Worm (Caenorhabditis elegans): ENCODE measurements around the gene T01G1.2.
A peak's percentile ranks its signal among the peaks of the same experiment; 100 is the strongest.

Gene T01G1.2

ce11 chrIV:11352768-11353167 is 1.4 kb upstream of the T01G1.2 start:
- TF ChIP-seq nhr-237 (tag; optimal IDR thresholded peaks at IDR 0.05) (no peak), hlh-1 (tag; optimal IDR thresholded peaks at IDR 0.05) (no peak), elt-1 (tag; optimal IDR thresholded peaks at IDR 0.05; ENCODE audit: borderline replicate concordance, insufficient read depth) (no peak), tbx-8 (GFP tag; optimal IDR thresholded peaks at IDR 0.05) (no peak), mep-1 (tag; optimal IDR thresholded peaks at IDR 0.05) (no peak), mab-5 (tag; optimal IDR thresholded peaks at IDR 0.05) (no peak), blmp-1 (tag; optimal IDR thresholded peaks at IDR 0.05) (no peak), unc-39 (tag; optimal IDR thresholded peaks at IDR 0.05) (no peak), zip-8 (tag; optimal IDR thresholded peaks at IDR 0.05) (no peak), lsy-2 (tag; optimal IDR thresholded peaks at IDR 0.05) (no peak), nhr-2 (tag; optimal IDR thresholded peaks at IDR 0.05) (no peak), pha-4 (tag; optimal IDR thresholded peaks at IDR 0.05) (no peak), nhr-28 (tag; optimal IDR thresholded peaks at IDR 0.05) (no peak), bed-3 (GFP tag; optimal IDR thresholded peaks at IDR 0.05) (no peak), M03D4.4 (tag; optimal IDR thresholded peaks at IDR 0.05) (no peak), ceh-39 (tag; optimal IDR thresholded peaks at IDR 0.05) (no peak), unc-62 (GFP tag; optimal IDR thresholded peaks at IDR 0.05) (no peak), elt-3 (tag; optimal IDR thresholded peaks at IDR 0.05) (no peak)

- no peak for TF ChIP-seq drap-1 (GFP tag; optimal IDR thresholded peaks at IDR 0.05)
- TF ChIP-seq zip-8 (tag; optimal IDR thresholded peaks at IDR 0.05), result no peak
- TF ChIP-seq mls-2 (tag; optimal IDR thresholded peaks at IDR 0.05), result no peak
- TF ChIP-seq sem-2 (GFP tag; optimal IDR thresholded peaks at IDR 0.05), result no peak
- TF ChIP-seq lsy-2 (tag; optimal IDR thresholded peaks at IDR 0.05), result no peak
- TF ChIP-seq hlh-1 (tag; optimal IDR thresholded peaks at IDR 0.05), result no peak
- no peak for TF ChIP-seq nhr-76 (tag; optimal IDR thresholded peaks at IDR 0.05)
- TF ChIP-seq ham-2 (GFP tag; optimal IDR thresholded peaks at IDR 0.05), result no peak
- TF ChIP-seq lin-13 (tag; optimal IDR thresholded peaks at IDR 0.05), result no peak
- TF ChIP-seq cnd-1 (tag; optimal IDR thresholded peaks at IDR 0.05), result no peak
- no peak for TF ChIP-seq elt-3 (tag; optimal IDR thresholded peaks at IDR 0.05)
Observed at ce11 chrIV:11359769-11360168, 5.6 kb downstream of the T01G1.2 start, which contains the start of gene klp-12. Gene klp-12, minus strand, starts transcription at chrIV:11359869.

ce11 chrIV:11361409-11361808 is 7.2 kb downstream of the T01G1.2 start, which contains the start of gene T01G1.4:
Gene T01G1.4, minus strand, starts transcription at chrIV:11361509.
- no peak for TF ChIP-seq snpc-4 (tag; optimal IDR thresholded peaks at IDR 0.05)
- TF ChIP-seq cnd-1 (tag; optimal IDR thresholded peaks at IDR 0.05), result no peak
- TF ChIP-seq tbx-8 (GFP tag; optimal IDR thresholded peaks at IDR 0.05), result no peak
- no peak for TF ChIP-seq mab-5 (tag; optimal IDR thresholded peaks at IDR 0.05)
- TF ChIP-seq nhr-12 (tag; optimal IDR thresholded peaks at IDR 0.05), result no peak
- no peak for TF ChIP-seq elt-1 (tag; optimal IDR thresholded peaks at IDR 0.05; ENCODE audit: borderline replicate concordance, insufficient read depth)
- TF ChIP-seq sem-2 (GFP tag; optimal IDR thresholded peaks at IDR 0.05), result no peak
- no peak for TF ChIP-seq pha-4 (tag; optimal IDR thresholded peaks at IDR 0.05)
- no peak for TF ChIP-seq ceh-83 (GFP tag; optimal IDR thresholded peaks at IDR 0.05)
- TF ChIP-seq bed-3 (GFP tag; optimal IDR thresholded peaks at IDR 0.05), result no peak
- no peak for TF ChIP-seq zip-8 (tag; optimal IDR thresholded peaks at IDR 0.05)
- no peak for TF ChIP-seq nhr-237 (tag; optimal IDR thresholded peaks at IDR 0.05)
- TF ChIP-seq drap-1 (GFP tag; optimal IDR thresholded peaks at IDR 0.05), result no peak

DNA sequence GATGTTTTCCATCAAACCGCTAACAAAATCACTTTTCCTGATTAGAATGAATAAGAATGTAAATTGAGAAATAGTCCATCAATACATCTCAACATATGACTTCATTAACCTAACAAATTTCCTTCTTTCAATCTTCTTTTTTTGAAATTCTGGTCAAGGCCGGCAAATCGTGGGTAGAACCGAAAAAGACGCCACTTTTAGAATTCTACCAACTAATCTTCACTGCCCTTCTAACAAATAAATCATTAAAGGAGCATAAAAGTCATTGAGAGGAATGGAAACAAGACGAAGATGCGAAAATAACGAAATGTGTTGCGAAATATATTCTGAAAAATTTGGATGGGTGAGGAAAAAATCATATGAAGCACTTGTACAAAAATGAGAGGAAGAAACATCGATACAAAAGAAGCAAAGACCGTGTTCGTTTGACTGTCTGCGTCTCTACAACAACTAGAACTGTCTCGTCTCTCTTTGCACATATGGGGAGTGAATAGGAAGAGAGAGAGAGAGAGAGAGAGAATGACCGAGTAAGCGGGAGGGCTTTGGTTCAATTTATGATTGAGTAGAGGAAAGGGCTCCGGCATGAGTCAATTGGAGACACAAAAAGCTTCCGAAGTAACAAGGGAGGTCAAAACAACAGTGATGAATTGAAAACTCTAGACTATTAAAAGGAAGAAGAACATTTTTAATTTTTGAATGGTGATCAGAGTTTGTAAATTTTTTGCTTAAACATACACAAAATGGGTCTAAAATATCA is 9.8 kb downstream of the T01G1.2 start:
- peak; percentile 35 for TF ChIP-seq ces-1 (GFP tag; optimal IDR thresholded peaks at IDR 0.05)
- no peak for TF ChIP-seq ceh-83 (GFP tag; optimal IDR thresholded peaks at IDR 0.05)
- TF ChIP-seq ham-2 (GFP tag; optimal IDR thresholded peaks at IDR 0.05), result peak; percentile 59

DNA sequence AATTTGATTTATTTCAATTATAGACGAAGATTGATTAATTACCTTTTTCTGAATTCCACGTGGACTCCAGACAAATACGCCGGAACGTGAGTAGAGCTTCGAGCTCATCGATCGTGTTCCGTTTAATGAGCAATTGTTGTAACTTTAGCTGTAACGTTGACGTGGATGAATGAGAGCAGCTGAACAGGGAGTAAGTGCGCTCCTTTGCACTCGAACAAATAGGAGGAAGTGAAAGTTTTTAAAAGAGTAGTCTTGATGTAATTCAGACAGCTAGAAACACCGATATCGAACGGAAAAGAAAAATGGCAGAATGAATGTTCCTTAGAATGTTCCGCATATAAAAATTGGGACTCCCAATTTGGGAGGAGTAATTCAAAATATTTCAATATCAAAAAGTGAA is 17.4 kb downstream of the T01G1.2 start, which contains the start of gene sec-31:
sec-31 (minus strand) TSS at position 148 of the 400 bp plus-strand sequence.
- peak; percentile 77 for TF ChIP-seq hlh-1 (tag; optimal IDR thresholded peaks at IDR 0.05)
- no peak for TF ChIP-seq zip-8 (tag; optimal IDR thresholded peaks at IDR 0.05)
